Fruit fly (Drosophila melanogaster) whole organism, embryonic: ENCODE measurements around the gene nonA.

Source experiments
- Atf-2 ChIP-seq: fragments of 200-800 bp; sonication (Bioruptor generic); optimal IDR thresholded peaks from 2 replicates; lab custom pipeline; 2016; ENCODE audit warnings: missing biosample characterization, missing genetic modification characterization
- CG11560 ChIP-seq: fragments of 200-800 bp; sonication (Bioruptor generic); IDR thresholded peaks from 3 replicates; pipeline ENCODE4 v1.3.6; 2022; ENCODE audit warnings: missing biosample characterization, missing genetic modification characterization
- CG12155 ChIP-seq: fragments of 200-800 bp; sonication (Bioruptor generic); optimal IDR thresholded peaks from 3 replicates; lab custom pipeline; 2016; ENCODE audit warnings: missing biosample characterization, missing genetic modification characterization
- CG13296 ChIP-seq: fragments of 200-800 bp; sonication (Bioruptor generic); optimal IDR thresholded peaks from 3 replicates; lab custom pipeline; 2018; ENCODE audit warnings: missing biosample characterization, mild to moderate bottlenecking, missing genetic modification characterization
- CG14014 ChIP-seq: fragments of 200-800 bp; sonication (Bioruptor generic); IDR thresholded peaks from 2 replicates; pipeline ENCODE4 v1.3.6; 2022; ENCODE audit warnings: missing biosample characterization, missing genetic modification characterization
- CG1647 ChIP-seq: fragments of 200-800 bp; sonication (Bioruptor generic); optimal IDR thresholded peaks from 3 replicates; lab custom pipeline; 2016; ENCODE audit warnings: missing biosample characterization, missing genetic modification characterization
- CG16813 ChIP-seq: fragments of 200-800 bp; sonication (Bioruptor generic); IDR thresholded peaks from 3 replicates; pipeline ENCODE4 v1.3.6; 2022; ENCODE audit warnings: missing biosample characterization, missing genetic modification characterization; ENCODE audit not compliant: partially characterized antibody
- CG30431 ChIP-seq: fragments of 200-800 bp; sonication (Bioruptor generic); optimal IDR thresholded peaks from 2 replicates; lab custom pipeline; 2017; ENCODE audit warnings: missing biosample characterization, missing genetic modification characterization
- CG32532 ChIP-seq: fragments of 200-800 bp; sonication (Bioruptor generic); IDR thresholded peaks from 2 replicates; pipeline ENCODE4 v1.3.6; 2022; ENCODE audit warnings: missing biosample characterization, missing genetic modification characterization
- CG32767 ChIP-seq: fragments of 200-800 bp; sonication (Bioruptor generic); IDR thresholded peaks from 2 replicates; pipeline ENCODE4 v1.3.6; 2022; ENCODE audit warnings: missing biosample characterization, missing genetic modification characterization
- CG34224 ChIP-seq: fragments of 200-800 bp; sonication (Bioruptor generic); IDR thresholded peaks from 3 replicates; pipeline ENCODE4 v1.3.6; 2022; ENCODE audit warnings: missing biosample characterization, missing genetic modification characterization; ENCODE audit not compliant: partially characterized antibody
- CG4424 ChIP-seq: fragments of 200-800 bp; sonication (Bioruptor generic); optimal IDR thresholded peaks from 3 replicates; lab custom pipeline; 2016; ENCODE audit warnings: missing biosample characterization, missing genetic modification characterization
- CG6254 ChIP-seq: fragments of 200-800 bp; sonication (Bioruptor generic); optimal IDR thresholded peaks from 3 replicates; lab custom pipeline; 2017; ENCODE audit warnings: mild to moderate bottlenecking, missing biosample characterization, missing genetic modification reagents, missing genetic modification characterization
- CG6654 ChIP-seq: fragments of 200-800 bp; sonication (Bioruptor generic); optimal IDR thresholded peaks from 2 replicates; lab custom pipeline; 2017; ENCODE audit warnings: missing biosample characterization, mild to moderate bottlenecking, missing genetic modification characterization
- CG6813 ChIP-seq: fragments of 200-800 bp; sonication (Bioruptor generic); optimal IDR thresholded peaks from 2 replicates; lab custom pipeline; 2017; ENCODE audit warnings: missing biosample characterization, missing genetic modification characterization, mild to moderate bottlenecking, moderate library complexity, missing genetic modification reagents
- CG8924 ChIP-seq: fragments of 200-800 bp; optimal IDR thresholded peaks from 3 replicates; lab custom pipeline; 2019; ENCODE audit warnings: missing biosample characterization, mild to moderate bottlenecking, missing genetic modification characterization, moderate library complexity
- CG9215 ChIP-seq: fragments of 200-800 bp; sonication (Bioruptor generic); IDR thresholded peaks from 2 replicates; pipeline ENCODE4 v1.3.6; 2022; ENCODE audit warnings: missing biosample characterization, missing genetic modification characterization
- CG9797 ChIP-seq: fragments of 200-800 bp; sonication (Bioruptor generic); optimal IDR thresholded peaks from 3 replicates; lab custom pipeline; 2018; ENCODE audit warnings: missing biosample characterization, mild to moderate bottlenecking, missing genetic modification characterization
- Dad ChIP-seq: fragments of 200-800 bp; sonication (Bioruptor generic); optimal IDR thresholded peaks from 3 replicates; lab custom pipeline; 2016; ENCODE audit warnings: missing biosample characterization, missing genetic modification characterization
- Dip2 ChIP-seq: fragments of 200-800 bp; sonication (Bioruptor generic); IDR thresholded peaks from 2 replicates; pipeline ENCODE4 v1.3.6; 2022; ENCODE audit warnings: missing biosample characterization, missing genetic modification characterization
- Dp ChIP-seq: fragments of 200-800 bp; sonication (Bioruptor generic); optimal IDR thresholded peaks from 2 replicates; lab custom pipeline; 2018; ENCODE audit warnings: missing biosample characterization, mild to moderate bottlenecking, missing genetic modification characterization, moderate library complexity
- Dref ChIP-seq: fragments of 200-800 bp; sonication (Bioruptor generic); IDR thresholded peaks from 2 replicates; pipeline ENCODE4 v1.3.6; 2022; ENCODE audit warnings: missing biosample characterization, missing genetic modification characterization
- Fer1 ChIP-seq: fragments of 200-800 bp; sonication (Bioruptor generic); optimal IDR thresholded peaks from 2 replicates; lab custom pipeline; 2017; ENCODE audit warnings: missing biosample characterization, mild to moderate bottlenecking, missing genetic modification characterization
- Med ChIP-seq: fragments of 200-800 bp; sonication (Bioruptor generic); peaks from one replicate; lab custom pipeline; 2016; ENCODE audit warnings: missing biosample characterization, missing genetic modification characterization, mild to moderate bottlenecking, inconsistent platforms, moderate library complexity
- NFAT ChIP-seq: fragments of 200-800 bp; sonication (Bioruptor generic); IDR thresholded peaks from 2 replicates; pipeline ENCODE4 v1.3.6; 2022; ENCODE audit warnings: missing biosample characterization, missing genetic modification characterization
- Nf-YA ChIP-seq: fragments of 200-800 bp; sonication (Bioruptor generic); IDR thresholded peaks from 2 replicates; pipeline ENCODE4 v1.3.6; 2022; ENCODE audit warnings: missing biosample characterization, missing genetic modification characterization
- Nf-YB ChIP-seq: fragments of 200-800 bp; sonication (Bioruptor generic); optimal IDR thresholded peaks from 3 replicates; lab custom pipeline; 2019; ENCODE audit warnings: missing biosample characterization, mild to moderate bottlenecking, missing genetic modification characterization, moderate library complexity
- Ptx1 ChIP-seq: fragments of 200-800 bp; sonication (Bioruptor generic); IDR thresholded peaks from 2 replicates; pipeline ENCODE4 v1.3.6; 2022; ENCODE audit warnings: missing biosample characterization, missing genetic modification characterization
- abd-A ChIP-seq: fragments of 200-800 bp; sonication (Bioruptor generic); optimal IDR thresholded peaks from 3 replicates; lab custom pipeline; 2019; ENCODE audit warnings: missing biosample characterization, mild to moderate bottlenecking, missing genetic modification characterization, moderate library complexity
- ash1 ChIP-seq: fragments of 200-800 bp; sonication (Bioruptor generic); optimal IDR thresholded peaks from 2 replicates; lab custom pipeline; 2018; ENCODE audit warnings: missing biosample characterization, mild to moderate bottlenecking, missing genetic modification characterization
- bcd ChIP-seq: fragments of 200-800 bp; sonication (Bioruptor generic); optimal IDR thresholded peaks from 2 replicates; lab custom pipeline; 2017; ENCODE audit warnings: missing biosample characterization, mild to moderate bottlenecking, missing genetic modification characterization
- chif ChIP-seq, 2 experiments: fragments of 200-800 bp; sonication (Bioruptor generic); optimal IDR thresholded peaks; 3 replicates each; lab custom pipeline; 2016; ENCODE audit warnings: missing biosample characterization in 2 of 2, missing genetic modification characterization in 2 of 2
- disco-r ChIP-seq: fragments of 200-800 bp; sonication (Bioruptor generic); optimal IDR thresholded peaks from 2 replicates; lab custom pipeline; 2016; ENCODE audit warnings: missing biosample characterization, missing genetic modification characterization
- dysf ChIP-seq: fragments of 200-800 bp; sonication (Bioruptor generic); IDR thresholded peaks from 3 replicates; pipeline ENCODE4 v1.3.6; 2022; ENCODE audit warnings: missing biosample characterization, missing genetic modification characterization
- esg ChIP-seq: fragments of 200-800 bp; sonication (Bioruptor generic); conservative IDR thresholded peaks from 2 replicates; pipeline ENCODE4 v1.3.6; 2022; ENCODE audit warnings: missing biosample characterization, missing genetic modification characterization
- ewg ChIP-seq: fragments of 200-800 bp; sonication (Bioruptor generic); optimal IDR thresholded peaks from 3 replicates; lab custom pipeline; 2017; ENCODE audit warnings: mild to moderate bottlenecking, missing biosample characterization, missing genetic modification reagents, missing genetic modification characterization
- gfzf ChIP-seq: fragments of 200-800 bp; sonication (Bioruptor generic); optimal IDR thresholded peaks from 2 replicates; lab custom pipeline; 2016; ENCODE audit warnings: missing biosample characterization, mild to moderate bottlenecking, missing genetic modification characterization, moderate library complexity
- grn ChIP-seq: fragments of 200-800 bp; sonication (Bioruptor generic); optimal IDR thresholded peaks from 3 replicates; lab custom pipeline; 2017; ENCODE audit warnings: missing biosample characterization, missing genetic modification characterization
- h ChIP-seq: fragments of >200 bp; optimal IDR thresholded peaks from 2 replicates; lab custom pipeline; 2017
- hkb ChIP-seq, 2 experiments: fragments of 200-800 bp in 1 of 2; fragments of >200 bp in 1 of 2; sonication (Bioruptor generic) in 1 of 2; IDR thresholded peaks in 1 of 2; optimal IDR thresholded peaks in 1 of 2; 2 replicates each; pipeline versions ENCODE4 v1.3.6 to Lab custom; 2017 to 2022; ENCODE audit warnings: missing biosample characterization in 1 of 2, missing genetic modification characterization in 1 of 2
- kni ChIP-seq: fragments of 200-800 bp; sonication (Bioruptor generic); optimal IDR thresholded peaks from 3 replicates; lab custom pipeline; 2017; ENCODE audit warnings: mild to moderate bottlenecking, missing biosample characterization, missing genetic modification reagents, missing genetic modification characterization
- knrl ChIP-seq: fragments of 200-800 bp; sonication (Bioruptor generic); IDR thresholded peaks from 3 replicates; pipeline ENCODE4 v1.3.6; 2022; ENCODE audit warnings: missing biosample characterization, missing genetic modification characterization; ENCODE audit not compliant: partially characterized antibody
- luna ChIP-seq: fragments of 200-800 bp; sonication (Bioruptor generic); optimal IDR thresholded peaks from 2 replicates; lab custom pipeline; 2016; ENCODE audit warnings: missing biosample characterization, missing genetic modification characterization
- pfk ChIP-seq: fragments of 200-800 bp; sonication (Bioruptor generic); optimal IDR thresholded peaks from 2 replicates; lab custom pipeline; 2018; ENCODE audit warnings: missing biosample characterization, mild to moderate bottlenecking, missing genetic modification characterization, moderate library complexity
- psq ChIP-seq: fragments of 200-800 bp; sonication (Bioruptor generic); optimal IDR thresholded peaks from 2 replicates; lab custom pipeline; 2017; ENCODE audit warnings: missing biosample characterization, missing genetic modification characterization
- ro ChIP-seq: fragments of 200-800 bp; sonication (Bioruptor generic); IDR thresholded peaks from 2 replicates; pipeline ENCODE4 v1.3.6; 2022; ENCODE audit warnings: missing biosample characterization, missing genetic modification characterization
- schlank ChIP-seq: fragments of 200-800 bp; sonication (Bioruptor generic); optimal IDR thresholded peaks from 2 replicates; lab custom pipeline; 2018; ENCODE audit warnings: missing biosample characterization, mild to moderate bottlenecking, missing genetic modification characterization
- sim ChIP-seq: fragments of 200-800 bp; sonication (Bioruptor generic); IDR thresholded peaks from 2 replicates; pipeline ENCODE4 v1.3.6; 2022; ENCODE audit warnings: missing biosample characterization, missing genetic modification characterization
- sr ChIP-seq: fragments of 200-800 bp; sonication (Bioruptor generic); IDR thresholded peaks from 3 replicates; pipeline ENCODE4 v1.3.6; 2022; ENCODE audit warnings: missing biosample characterization, missing genetic modification characterization
- vfl ChIP-seq: fragments of 200-800 bp; sonication (Bioruptor generic); optimal IDR thresholded peaks from 2 replicates; lab custom pipeline; 2016; ENCODE audit warnings: missing biosample characterization, missing genetic modification characterization
- z ChIP-seq: fragments of 200-800 bp; sonication (Bioruptor generic); IDR thresholded peaks from 3 replicates; pipeline ENCODE4 v1.3.6; 2022; ENCODE audit warnings: missing biosample characterization, missing genetic modification characterization
- zfh1 ChIP-seq: fragments of 200-800 bp; sonication (Bioruptor generic); IDR thresholded peaks from 3 replicates; pipeline ENCODE4 v1.3.6; 2022; ENCODE audit warnings: missing biosample characterization, missing genetic modification characterization

The nonA gene

DNA sequence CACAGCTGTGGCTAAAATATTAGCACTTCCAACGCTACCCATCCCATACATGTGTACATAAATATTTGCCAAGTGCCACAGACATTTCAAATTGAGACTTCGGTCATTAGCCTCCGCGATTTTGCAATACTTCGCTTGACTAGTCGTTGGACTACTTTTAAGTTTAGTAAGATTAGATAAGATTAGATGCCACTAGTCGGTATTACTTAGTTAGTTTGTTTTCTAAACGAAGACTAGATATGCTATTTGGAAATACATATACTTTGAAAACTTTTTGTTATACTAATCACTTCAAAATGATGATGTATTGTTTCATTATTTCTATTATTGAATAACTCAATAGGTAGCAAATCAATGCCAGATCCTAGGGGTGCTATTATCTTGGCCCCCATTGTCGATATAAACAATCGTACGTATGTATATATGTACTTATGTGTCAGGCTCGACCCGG, 24.6 kb downstream of the nonA start (continued):
- TF ChIP-seq sim (GFP tag; lab: Robert Waterston, UW) (0 out of 2 replicates have a peak, but pooled peaks have one; percentile 17), Nf-YB (GFP tag; lab: Kevin White, UChicago) (no peak), schlank (peak; percentile 37), Dp (GFP tag; lab: Kevin White, UChicago) (no peak), Atf-2 (GFP tag; lab: Kevin White, UChicago) (no peak), disco-r (GFP tag; lab: Kevin White, UChicago) (no peak), CG1647 (GFP tag; lab: Kevin White, UChicago) (no peak), CG9215 (GFP tag; lab: Robert Waterston, UW) (no peak), luna (GFP tag; lab: Kevin White, UChicago) (no peak), psq (no peak), vfl (GFP tag; lab: Kevin White, UChicago) (no peak), Nf-YA (GFP tag; lab: Robert Waterston, UW) (no peak), CG16813 (GFP tag; lab: Robert Waterston, UW) (no peak), abd-A (tag; lab: Kevin White, UChicago) (no peak), chif (GFP tag; optimal IDR thresholded peaks at IDR 0.05; lab: Kevin White, UChicago) (no peak), CG6254 (GFP tag; lab: Kevin White, UChicago) (no peak), CG32532 (peak; percentile 47), h (lab: Kevin White, UChicago) (no peak), CG32767 (GFP tag; lab: Robert Waterston, UW) (no peak), CG34224 (GFP tag; lab: Robert Waterston, UW) (no peak), NFAT (GFP tag; lab: Robert Waterston, UW) (no peak), ash1 (no peak), zfh1 (no peak), CG12155 (no peak), CG6813 (GFP tag; lab: Kevin White, UChicago) (peak; percentile 14), CG13296 (GFP tag; lab: Kevin White, UChicago) (peak; percentile 22), Dref (GFP tag; lab: Robert Waterston, UW) (no peak), Ptx1 (GFP tag; lab: Robert Waterston, UW) (0 out of 2 replicates have a peak, but pooled peaks have one; percentile 23), gfzf (no peak), ewg (GFP tag; lab: Kevin White, UChicago) (no peak), CG14014 (no peak), pfk (GFP tag; lab: Kevin White, UChicago) (no peak), kni (no peak), knrl (GFP tag; lab: Robert Waterston, UW) (no peak), CG9797 (GFP tag; lab: Kevin White, UChicago) (no peak), grn (GFP tag; lab: Kevin White, UChicago) (no peak), Fer1 (peak; percentile 51), CG8924 (tag; lab: Kevin White, UChicago) (peak; percentile 49), Dip2 (GFP tag; lab: Robert Waterston, UW) (no peak), esg (GFP tag; lab: Robert Waterston, UW) (no peak), z (GFP tag; lab: Robert Waterston, UW) (no peak), CG4424 (peak; percentile 44), CG30431 (GFP tag; lab: Kevin White, UChicago) (no peak), dysf (peak; percentile 37; the same call in 1 of the 3 replicates), CG6654 (GFP tag; lab: Kevin White, UChicago) (no peak), bcd (peak; percentile 35), ro (GFP tag; lab: Robert Waterston, UW) (no peak), hkb (optimal IDR thresholded peaks at IDR 0.05; lab: Kevin White, UChicago) (no peak), hkb (GFP tag; IDR thresholded peaks at IDR 0.05; lab: Robert Waterston, UW) (no peak), Med (GFP tag; lab: Kevin White, UChicago) (peak; percentile 86), sr (GFP tag; lab: Robert Waterston, UW) (no peak), CG11560 (no peak), Dad (GFP tag; lab: Kevin White, UChicago) (no peak)
